Fruit fly (Drosophila melanogaster) Kc167 (cell line): ENCODE data around the gene IleRS-m.

Source experiments
- Myc ChIP-seq: fragments of >200 bp; optimal IDR thresholded peaks from 2 replicates; lab custom pipeline; 2017; ENCODE audit warnings: missing external identifiers
- Sin3A ChIP-seq: fragments of >200 bp; optimal IDR thresholded peaks from 2 replicates; lab custom pipeline; 2018; ENCODE audit warnings: missing external identifiers
- h ChIP-seq: fragments of >200 bp; optimal IDR thresholded peaks from 3 replicates; lab custom pipeline; 2018; ENCODE audit warnings: missing external identifiers
- insv ChIP-seq: fragments of >200 bp; optimal IDR thresholded peaks from 3 replicates; lab custom pipeline; 2018; ENCODE audit warnings: missing external identifiers
- psq ChIP-seq: fragments of >200 bp; optimal IDR thresholded peaks from 2 replicates; lab custom pipeline; 2017; ENCODE audit warnings: missing external identifiers
- ttk ChIP-seq: sonication (Bioruptor generic); optimal IDR thresholded peaks from 2 replicates; lab custom pipeline; 2017; ENCODE audit warnings: missing external identifiers

IleRS-m gene

dm6 chr3L:16100059-16100458, at the start of gene IleRS-m:
TSS of gene IleRS-m (plus strand) at chr3L:16100280.
- TF ChIP-seq Myc (lab: Kevin White, UChicago) = no peak
- no peak for TF ChIP-seq ttk (lab: Kevin White, UChicago)

- TF ChIP-seq ttk (lab: Kevin White, UChicago) = no peak
- TF ChIP-seq Myc (lab: Kevin White, UChicago) = no peak
- no peak for TF ChIP-seq h (lab: Kevin White, UChicago)
- TF ChIP-seq psq (lab: Kevin White, UChicago) = no peak
- no peak for TF ChIP-seq Sin3A (lab: Kevin White, UChicago)
- no peak for TF ChIP-seq insv (lab: Kevin White, UChicago)
Measured at dm6 chr3L:16050887-16051258, 49.2 kb upstream of the IleRS-m start, which contains the start of gene Diap1. TSS of gene Diap1 (minus strand) at chr3L:16051034.

dm6 chr3L:16051719-16052122, 48.4 kb upstream of the IleRS-m start, which contains the start of gene Mbs:
TSS of gene Mbs (plus strand) at chr3L:16051959.
- TF ChIP-seq h (lab: Kevin White, UChicago) (no peak), psq (lab: Kevin White, UChicago) (no peak), Myc (lab: Kevin White, UChicago) (no peak), ttk (lab: Kevin White, UChicago) (no peak), Sin3A (lab: Kevin White, UChicago) (no peak), insv (lab: Kevin White, UChicago) (no peak)

dm6 chr3L:16052145-16053025, 47.7 kb upstream of the IleRS-m start:
- TF ChIP-seq ttk (lab: Kevin White, UChicago) (no peak), h (lab: Kevin White, UChicago) (no peak), psq (lab: Kevin White, UChicago) (no peak), insv (lab: Kevin White, UChicago) (no peak), Sin3A (lab: Kevin White, UChicago) (no peak), Myc (lab: Kevin White, UChicago) (no peak)

- TF ChIP-seq ttk (lab: Kevin White, UChicago) = no peak
- TF ChIP-seq insv (lab: Kevin White, UChicago) = no peak
- TF ChIP-seq h (lab: Kevin White, UChicago) = no peak
- no peak for TF ChIP-seq Myc (lab: Kevin White, UChicago)
- TF ChIP-seq Sin3A (lab: Kevin White, UChicago) = no peak
- no peak for TF ChIP-seq psq (lab: Kevin White, UChicago)
Measured at dm6 chr3L:16053026-16053556, 47.0 kb upstream of the IleRS-m start.

dm6 chr3L:16054095-16054494, 46.0 kb upstream of the IleRS-m start:
- TF ChIP-seq insv (lab: Kevin White, UChicago) (no peak), psq (lab: Kevin White, UChicago) (no peak), Myc (lab: Kevin White, UChicago) (no peak), h (lab: Kevin White, UChicago) (no peak), Sin3A (lab: Kevin White, UChicago) (no peak), ttk (lab: Kevin White, UChicago) (no peak)

dm6 chr3L:16056101-16056891, 43.8 kb upstream of the IleRS-m start:
- TF ChIP-seq ttk (lab: Kevin White, UChicago) = no peak
- no peak for TF ChIP-seq h (lab: Kevin White, UChicago)
- TF ChIP-seq Myc (lab: Kevin White, UChicago) = no peak
- TF ChIP-seq insv (lab: Kevin White, UChicago) = no peak
- TF ChIP-seq Sin3A (lab: Kevin White, UChicago) = no peak
- TF ChIP-seq psq (lab: Kevin White, UChicago) = no peak

- TF ChIP-seq h (lab: Kevin White, UChicago) = no peak
Measured at dm6 chr3L:16060806-16061600, 39.1 kb upstream of the IleRS-m start.

dm6 chr3L:16082251-16082650, 17.8 kb upstream of the IleRS-m start, which contains the start of gene CG33258:
TSS of gene CG33258 (plus strand) at chr3L:16082551.
- TF ChIP-seq insv (lab: Kevin White, UChicago) = no peak
- no peak for TF ChIP-seq psq (lab: Kevin White, UChicago)
- TF ChIP-seq Myc (lab: Kevin White, UChicago) = no peak
- TF ChIP-seq ttk (lab: Kevin White, UChicago) = no peak
- TF ChIP-seq Sin3A (lab: Kevin White, UChicago) = no peak
- TF ChIP-seq h (lab: Kevin White, UChicago) = no peak

dm6 chr3L:16083693-16084092, 16.4 kb upstream of the IleRS-m start, which contains the start of gene CG13075:
TSS of gene CG13075 (plus strand) at chr3L:16083993.
- TF ChIP-seq psq (lab: Kevin White, UChicago) (no peak), h (lab: Kevin White, UChicago) (no peak), Myc (lab: Kevin White, UChicago) (no peak), ttk (lab: Kevin White, UChicago) (no peak), Sin3A (lab: Kevin White, UChicago) (no peak), insv (lab: Kevin White, UChicago) (no peak)
